Fruit fly (Drosophila melanogaster) S2 (cell line): Measurements from ENCODE around the gene CG11842.

Experiments used
- CG8478 ChIP-seq: fragments of >200 bp; optimal IDR thresholded peaks from 2 replicates; lab custom pipeline; 2018
- CTCF ChIP-seq, 2 experiments: fragments of >200 bp; optimal IDR thresholded peaks; 2 replicates each; lab custom pipeline; 2018

DNA sequence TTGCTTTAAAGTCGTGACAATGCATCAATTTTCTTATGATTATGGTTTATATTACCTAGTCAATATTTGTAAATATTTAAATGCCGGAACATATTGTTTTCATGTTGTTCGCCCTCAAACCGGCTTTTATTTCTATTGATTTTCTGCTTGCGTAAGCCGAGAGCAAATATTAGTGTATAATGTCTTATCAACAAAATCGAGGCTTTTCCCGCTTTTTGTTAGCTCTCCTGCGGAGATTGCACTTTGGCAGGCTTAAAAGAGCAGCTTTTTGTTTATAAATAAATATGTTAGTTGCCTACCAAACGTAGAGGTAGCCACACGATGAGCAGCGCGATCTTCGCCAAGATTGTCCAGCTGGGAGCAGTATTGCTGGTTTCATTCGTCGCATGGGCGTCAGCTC lies at the start of gene CG11842:
- TF ChIP-seq CG8478 (lab: Kevin White, UChicago), result no peak
- TF ChIP-seq CTCF (optimal IDR thresholded peaks at IDR 0.05; lab: Kevin White, UChicago), result no peak
